Worm (Caenorhabditis elegans): Measurements from ENCODE around the gene npr-39.

The npr-39 gene

DNA sequence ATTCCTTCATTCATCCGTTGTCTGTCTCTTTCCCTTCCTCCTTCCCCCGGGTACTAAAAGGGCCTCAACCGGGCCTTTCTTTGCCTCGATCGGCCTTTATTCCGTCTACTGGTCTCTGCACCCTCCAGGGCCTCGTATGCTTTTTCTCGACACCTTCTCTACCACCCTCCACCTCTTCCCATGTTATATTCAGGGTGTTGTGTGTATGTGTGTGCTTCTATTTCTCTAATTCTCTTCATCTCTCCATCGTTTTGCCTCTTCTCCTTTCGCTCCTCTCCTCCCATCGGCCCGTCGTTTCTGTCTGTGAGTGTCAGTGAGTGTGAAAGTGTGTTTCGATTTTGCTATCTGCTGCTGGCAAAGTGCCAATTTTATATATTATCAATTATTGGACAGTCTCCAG lies 27.0 kb upstream of the npr-39 start (continued):
- TF ChIP-seq him-1 (tag; optimal IDR thresholded peaks at IDR 0.05): no peak
- no peak for TF ChIP-seq bed-1 (GFP tag; IDR thresholded peaks at IDR 0.05)
- no peak for TF ChIP-seq F23B12.7 (tag; optimal IDR thresholded peaks at IDR 0.05; ENCODE audit: insufficient read depth)
- TF ChIP-seq lsy-27 (tag; optimal IDR thresholded peaks at IDR 0.05; ENCODE audit: borderline replicate concordance, insufficient read depth): no peak
- no peak for TF ChIP-seq akir-1 (GFP tag; optimal IDR thresholded peaks at IDR 0.05)
- TF ChIP-seq nhr-27 (tag; optimal IDR thresholded peaks at IDR 0.05): no peak
- no peak for TF ChIP-seq ekl-4 (GFP tag; IDR thresholded peaks at IDR 0.05)
- TF ChIP-seq snpc-3.4 (tag; optimal IDR thresholded peaks at IDR 0.05): no peak
- peak; percentile 82 for TF ChIP-seq Y56A3A.18 (GFP tag; IDR thresholded peaks at IDR 0.05)
- no peak for TF ChIP-seq hmg-20 (GFP tag; IDR thresholded peaks at IDR 0.05)
- no peak for TF ChIP-seq ceh-91 (GFP tag; IDR thresholded peaks at IDR 0.05)
- no peak for TF ChIP-seq somi-1 (GFP tag; optimal IDR thresholded peaks at IDR 0.05)
- no peak for TF ChIP-seq ceh-100 (GFP tag; IDR thresholded peaks at IDR 0.05)
- no peak for TF ChIP-seq Y53F4B.3 (GFP tag; IDR thresholded peaks at IDR 0.05)
- TF ChIP-seq dox-1 (GFP tag; IDR thresholded peaks at IDR 0.05): peak; percentile 69
- peak; percentile 32 for TF ChIP-seq attf-5 (GFP tag; optimal IDR thresholded peaks at IDR 0.05)
- peak; percentile 55 for TF ChIP-seq lin-40 (tag; optimal IDR thresholded peaks at IDR 0.05)
- no peak for TF ChIP-seq dpl-1 (GFP tag; optimal IDR thresholded peaks at IDR 0.05)
- TF ChIP-seq F49E8.2 (tag; optimal IDR thresholded peaks at IDR 0.05; ENCODE audit: insufficient read depth): no peak
- no peak for TF ChIP-seq efl-1 (GFP tag; optimal IDR thresholded peaks at IDR 0.05)
- TF ChIP-seq lin-26 (GFP tag; IDR thresholded peaks at IDR 0.05): no peak
- no peak for TF ChIP-seq ztf-25 (GFP tag; IDR thresholded peaks at IDR 0.05)
- TF ChIP-seq B0261.1 (tag; optimal IDR thresholded peaks at IDR 0.05): no peak
- no peak for TF ChIP-seq tbx-9 (tag; optimal IDR thresholded peaks at IDR 0.05; ENCODE audit: borderline replicate concordance)
- no peak for TF ChIP-seq snpc-4 (GFP tag; optimal IDR thresholded peaks at IDR 0.05)
- peak in 2 of 4 experiments; percentile 31 to 48 for TF ChIP-seq snpc-4 (tag; optimal IDR thresholded peaks at IDR 0.05)
- no peak for TF ChIP-seq fkh-3 (tag; optimal IDR thresholded peaks at IDR 0.05)
- no peak for TF ChIP-seq hlh-26 (GFP tag; conservative IDR thresholded peaks at IDR 0.05)

- TF ChIP-seq egl-44 (GFP tag; IDR thresholded peaks at IDR 0.05) (no peak), ztf-3 (GFP tag; optimal IDR thresholded peaks at IDR 0.05) (no peak), nhr-80 (tag; optimal IDR thresholded peaks at IDR 0.05) (peak; percentile 9), lin-35 (GFP tag; optimal IDR thresholded peaks at IDR 0.05) (peak in 1 of 3 experiments; percentile 21), hmg-1.2 (GFP tag; IDR thresholded peaks at IDR 0.05) (peak; percentile 12; the same call in 1 of the 2 replicates), cebp-1 (GFP tag; IDR thresholded peaks at IDR 0.05) (no peak), cebp-1 (tag; optimal IDR thresholded peaks at IDR 0.05) (peak; percentile 20), pbrm-1 (GFP tag; IDR thresholded peaks at IDR 0.05) (0 out of 2 replicates have a peak, but pooled peaks have one; percentile 40), lir-1 (GFP tag; conservative IDR thresholded peaks at IDR 0.05) (peak; percentile 92), K12H6.12 (tag; optimal IDR thresholded peaks at IDR 0.05) (peak; percentile 47), ceh-27 (GFP tag; optimal IDR thresholded peaks at IDR 0.05) (peak; percentile 50), madf-8 (GFP tag; conservative IDR thresholded peaks at IDR 0.05) (no peak), ztf-28 (GFP tag; IDR thresholded peaks at IDR 0.05) (0 out of 2 replicates have a peak, but pooled peaks have one; percentile 7)
Measured at ce11 chrV:10041484-10041883, 25.4 kb upstream of the npr-39 start.

Measured in whole organism, young adult.